Worm (Caenorhabditis elegans) whole organism, mixed stage, embryonic: ENCODE measurements around the gene rog-1.
A peak's percentile ranks its signal among the peaks of the same experiment; 100 is the strongest.

Source experiments
- M03D4.4 ChIP-seq: sonication (generic microtip); optimal IDR thresholded peaks from 2 replicates; lab custom pipeline; 2017; ENCODE audit warnings: mild to moderate bottlenecking, missing genetic modification characterization, missing compliant biosample characterization
- bed-3 ChIP-seq: fragments of 200-800 bp; sonication (Bioruptor generic); optimal IDR thresholded peaks from 3 replicates; lab custom pipeline; 2018; ENCODE audit warnings: mild to moderate bottlenecking, missing genetic modification characterization, moderate library complexity, missing compliant biosample characterization
- ceh-39 ChIP-seq: fragments of 150-350 bp; optimal IDR thresholded peaks from 2 replicates; lab custom pipeline; 2014; ENCODE audit warnings: missing biosample characterization, missing genetic modification characterization
- ceh-43 ChIP-seq: fragments of 200-800 bp; sonication (Bioruptor generic); optimal IDR thresholded peaks from 2 replicates; lab custom pipeline; 2018; ENCODE audit warnings: mild to moderate bottlenecking, missing genetic modification characterization, moderate library complexity, missing compliant biosample characterization
- ceh-83 ChIP-seq: fragments of 200-800 bp; sonication (Bioruptor generic); optimal IDR thresholded peaks from 2 replicates; lab custom pipeline; 2018; ENCODE audit warnings: mild to moderate bottlenecking, missing genetic modification characterization, missing compliant biosample characterization
- ces-1 ChIP-seq: fragments of 150-350 bp; optimal IDR thresholded peaks from 2 replicates; lab custom pipeline; 2014; ENCODE audit warnings: missing biosample characterization, missing genetic modification reagents, missing genetic modification characterization
- cnd-1 ChIP-seq: fragments of 200-800 bp; sonication (Bioruptor generic); optimal IDR thresholded peaks from 2 replicates; lab custom pipeline; 2018; ENCODE audit warnings: mild to moderate bottlenecking, missing genetic modification characterization, missing compliant biosample characterization
- drap-1 ChIP-seq: fragments of 200-800 bp; sonication (Bioruptor generic); optimal IDR thresholded peaks from 3 replicates; lab custom pipeline; 2018; ENCODE audit warnings: mild to moderate bottlenecking, missing genetic modification characterization, missing compliant biosample characterization
- elt-1 ChIP-seq: sonication (generic microtip); optimal IDR thresholded peaks from 2 replicates; lab custom pipeline; 2017; ENCODE audit warnings: missing genetic modification characterization, mild to moderate bottlenecking, missing compliant biosample characterization, antibody characterized with exemption, moderate library complexity, borderline replicate concordance; ENCODE audit not compliant: insufficient read depth
- elt-3 ChIP-seq: fragments of 150-350 bp; optimal IDR thresholded peaks from 2 replicates; lab custom pipeline; 2014; ENCODE audit warnings: missing biosample characterization, missing genetic modification characterization
- flh-1 ChIP-seq: fragments of 200-800 bp; sonication (Bioruptor generic); optimal IDR thresholded peaks from 2 replicates; lab custom pipeline; 2018; ENCODE audit warnings: mild to moderate bottlenecking, missing genetic modification characterization, moderate library complexity, missing compliant biosample characterization
- ham-2 ChIP-seq: fragments of 200-800 bp; sonication (Bioruptor generic); optimal IDR thresholded peaks from 2 replicates; lab custom pipeline; 2018; ENCODE audit warnings: mild to moderate bottlenecking, missing genetic modification characterization, missing compliant biosample characterization
- hlh-1 ChIP-seq: fragments of 150-350 bp; optimal IDR thresholded peaks from 2 replicates; lab custom pipeline; 2014; ENCODE audit warnings: missing biosample characterization, missing genetic modification reagents, missing genetic modification characterization
- lin-13 ChIP-seq: fragments of 150-350 bp; optimal IDR thresholded peaks from 2 replicates; lab custom pipeline; 2014; ENCODE audit warnings: missing biosample characterization, missing genetic modification characterization
- lin-32 ChIP-seq: fragments of 200-800 bp; sonication (Bioruptor generic); optimal IDR thresholded peaks from 2 replicates; lab custom pipeline; 2018; ENCODE audit warnings: mild to moderate bottlenecking, missing genetic modification characterization, missing compliant biosample characterization
- mab-5 ChIP-seq: fragments of 150-350 bp; optimal IDR thresholded peaks from 2 replicates; lab custom pipeline; 2014; ENCODE audit warnings: missing biosample characterization, missing genetic modification characterization
- mep-1 ChIP-seq: fragments of 150-350 bp; optimal IDR thresholded peaks from 2 replicates; lab custom pipeline; 2017; ENCODE audit warnings: missing biosample characterization, missing genetic modification reagents, missing genetic modification characterization, inconsistent platforms
- mls-2 ChIP-seq: sonication (generic microtip); optimal IDR thresholded peaks from 2 replicates; lab custom pipeline; 2016; ENCODE audit warnings: mild to moderate bottlenecking, missing genetic modification characterization, moderate library complexity, missing compliant biosample characterization
- nhr-12 ChIP-seq: fragments of 150-350 bp; optimal IDR thresholded peaks from 2 replicates; lab custom pipeline; 2014; ENCODE audit warnings: missing biosample characterization, missing genetic modification characterization
- nhr-2 ChIP-seq: fragments of 150-350 bp; optimal IDR thresholded peaks from 2 replicates; lab custom pipeline; 2014; ENCODE audit warnings: missing biosample characterization, missing genetic modification characterization
- nhr-237 ChIP-seq: fragments of 150-350 bp; optimal IDR thresholded peaks from 2 replicates; lab custom pipeline; 2014; ENCODE audit warnings: missing biosample characterization, missing genetic modification characterization
- nhr-28 ChIP-seq: fragments of 150-350 bp; optimal IDR thresholded peaks from 2 replicates; lab custom pipeline; 2014; ENCODE audit warnings: missing biosample characterization, missing genetic modification characterization
- nhr-76 ChIP-seq: sonication (generic microtip); optimal IDR thresholded peaks from 2 replicates; lab custom pipeline; 2017; ENCODE audit warnings: missing biosample characterization, missing genetic modification characterization
- pha-4 ChIP-seq: fragments of 150-350 bp; optimal IDR thresholded peaks from 2 replicates; lab custom pipeline; 2018; ENCODE audit warnings: missing biosample characterization, missing genetic modification reagents, missing genetic modification characterization
- sem-2 ChIP-seq: fragments of 200-800 bp; sonication (Bioruptor generic); optimal IDR thresholded peaks from 2 replicates; lab custom pipeline; 2018; ENCODE audit warnings: mild to moderate bottlenecking, missing genetic modification characterization, missing compliant biosample characterization
- snpc-4 ChIP-seq: fragments of 150-350 bp; optimal IDR thresholded peaks from 2 replicates; lab custom pipeline; 2014; ENCODE audit warnings: missing biosample characterization, missing genetic modification characterization
- sptf-1 ChIP-seq: sonication (generic microtip); optimal IDR thresholded peaks from 2 replicates; lab custom pipeline; 2017; ENCODE audit warnings: mild to moderate bottlenecking, missing genetic modification characterization, moderate library complexity, missing compliant biosample characterization
- tbx-8 ChIP-seq: fragments of 200-800 bp; sonication (Bioruptor generic); optimal IDR thresholded peaks from 2 replicates; lab custom pipeline; 2018; ENCODE audit warnings: mild to moderate bottlenecking, missing genetic modification characterization, moderate library complexity, missing compliant biosample characterization
- unc-120 ChIP-seq: sonication (generic microtip); optimal IDR thresholded peaks from 2 replicates; lab custom pipeline; 2017; ENCODE audit warnings: missing genetic modification characterization, missing compliant biosample characterization; ENCODE audit not compliant: poor library complexity, severe bottlenecking
- unc-62 ChIP-seq: fragments of 150-350 bp; optimal IDR thresholded peaks from 2 replicates; lab custom pipeline; 2014; ENCODE audit warnings: missing biosample characterization, missing genetic modification reagents, missing genetic modification characterization
- ztf-11 ChIP-seq: fragments of 150-350 bp; optimal IDR thresholded peaks from 2 replicates; lab custom pipeline; 2014; ENCODE audit warnings: missing biosample characterization, missing genetic modification characterization

The rog-1 gene

ce11 chrII:1376795-1377194, 2.0 kb upstream of the rog-1 start:
- no peak for TF ChIP-seq ham-2 (GFP tag; lab: Kevin White, UChicago)
- TF ChIP-seq nhr-76 (tag; lab: Kevin White, UChicago): no peak
- no peak for TF ChIP-seq elt-3 (tag; lab: Kevin White, UChicago)
- TF ChIP-seq mls-2 (tag; lab: Kevin White, UChicago): no peak
- TF ChIP-seq nhr-237 (tag; lab: Kevin White, UChicago): no peak
- TF ChIP-seq ceh-43 (GFP tag; lab: Kevin White, UChicago): no peak
- no peak for TF ChIP-seq drap-1 (GFP tag; lab: Kevin White, UChicago)
- TF ChIP-seq elt-1 (tag; lab: Kevin White, UChicago): no peak
- no peak for TF ChIP-seq cnd-1 (tag; lab: Kevin White, UChicago)
- TF ChIP-seq flh-1 (GFP tag; lab: Kevin White, UChicago): no peak
- no peak for TF ChIP-seq nhr-2 (tag; lab: Kevin White, UChicago)
- no peak for TF ChIP-seq hlh-1 (tag; lab: Kevin White, UChicago)
- no peak for TF ChIP-seq lin-13
- TF ChIP-seq ceh-39 (tag; lab: Kevin White, UChicago): no peak
- no peak for TF ChIP-seq lin-32 (GFP tag; lab: Kevin White, UChicago)
- TF ChIP-seq ces-1 (GFP tag; lab: Kevin White, UChicago): no peak
- no peak for TF ChIP-seq mep-1 (tag; lab: Kevin White, UChicago)
- no peak for TF ChIP-seq sptf-1 (tag; lab: Kevin White, UChicago)

- TF ChIP-seq hlh-1 (tag; lab: Kevin White, UChicago) (peak; percentile 95), elt-1 (tag; lab: Kevin White, UChicago) (no peak), nhr-28 (tag; lab: Kevin White, UChicago) (no peak), bed-3 (GFP tag; lab: Kevin White, UChicago) (no peak), cnd-1 (tag; lab: Kevin White, UChicago) (no peak), unc-62 (GFP tag; lab: Kevin White, UChicago) (peak; percentile 26), unc-120 (tag; lab: Kevin White, UChicago) (peak; percentile 43), tbx-8 (GFP tag; lab: Kevin White, UChicago) (no peak), pha-4 (no peak), sem-2 (GFP tag; lab: Kevin White, UChicago) (no peak), flh-1 (GFP tag; lab: Kevin White, UChicago) (no peak)
Measured at ce11 chrII:1375627-1376026, 838 bp upstream of the rog-1 start.

- TF ChIP-seq mab-5 (tag; lab: Kevin White, UChicago) (no peak), hlh-1 (tag; lab: Kevin White, UChicago) (no peak), lin-13 (no peak), ceh-39 (tag; lab: Kevin White, UChicago) (no peak), unc-62 (GFP tag; lab: Kevin White, UChicago) (no peak), ztf-11 (tag; lab: Kevin White, UChicago) (no peak), ceh-83 (GFP tag; lab: Kevin White, UChicago) (no peak), M03D4.4 (tag; lab: Kevin White, UChicago) (no peak), bed-3 (GFP tag; lab: Kevin White, UChicago) (no peak), tbx-8 (GFP tag; lab: Kevin White, UChicago) (no peak), snpc-4 (tag; lab: Kevin White, UChicago) (no peak)
Measured at ce11 chrII:1374486-1374885, 303 bp downstream of the rog-1 start.

ce11 chrII:1372966-1373365, 1.8 kb downstream of the rog-1 start:
- TF ChIP-seq tbx-8 (GFP tag; lab: Kevin White, UChicago) (no peak), unc-62 (GFP tag; lab: Kevin White, UChicago) (no peak), mls-2 (tag; lab: Kevin White, UChicago) (no peak), elt-1 (tag; lab: Kevin White, UChicago) (no peak), hlh-1 (tag; lab: Kevin White, UChicago) (no peak), sem-2 (GFP tag; lab: Kevin White, UChicago) (no peak), nhr-12 (tag; lab: Kevin White, UChicago) (no peak), lin-13 (no peak), ceh-39 (tag; lab: Kevin White, UChicago) (no peak), ceh-83 (GFP tag; lab: Kevin White, UChicago) (no peak), ceh-43 (GFP tag; lab: Kevin White, UChicago) (no peak), pha-4 (no peak)
